Fruit fly (Drosophila melanogaster) whole organism, embryonic: Measurements from ENCODE around the gene rec.

Experiments
- Antp ChIP-seq: fragments of 200-800 bp; sonication (Bioruptor generic); optimal IDR thresholded peaks from 3 replicates; lab custom pipeline; 2016; ENCODE audit warnings: missing biosample characterization, missing genetic modification characterization
- Awh ChIP-seq: fragments of 200-800 bp; sonication (Bioruptor generic); IDR thresholded peaks from 2 replicates; pipeline ENCODE4, ENCODE4 v1.3.6; 2022; ENCODE audit warnings: missing biosample characterization, missing genetic modification characterization
- CG11398 ChIP-seq: fragments of 200-800 bp; sonication (Bioruptor generic); optimal IDR thresholded peaks from 2 replicates; lab custom pipeline; 2016; ENCODE audit warnings: missing biosample characterization, missing genetic modification characterization
- CG12236 ChIP-seq: fragments of 200-800 bp; sonication (Bioruptor generic); optimal IDR thresholded peaks from 2 replicates; lab custom pipeline; 2016; ENCODE audit warnings: missing biosample characterization, missing genetic modification characterization
- CG12299 ChIP-seq: fragments of 200-800 bp; sonication (Bioruptor generic); optimal IDR thresholded peaks from 2 replicates; lab custom pipeline; 2018; ENCODE audit warnings: missing biosample characterization, mild to moderate bottlenecking, missing genetic modification characterization
- CG12391 ChIP-seq: fragments of 200-800 bp; sonication (Bioruptor generic); optimal IDR thresholded peaks from 3 replicates; lab custom pipeline; 2018; ENCODE audit warnings: missing biosample characterization, mild to moderate bottlenecking, missing genetic modification characterization, moderate library complexity
- CG16779 ChIP-seq: fragments of 200-800 bp; sonication (Bioruptor generic); IDR thresholded peaks from 2 replicates; pipeline ENCODE4 v1.3.6; 2022; ENCODE audit warnings: missing biosample characterization, missing genetic modification characterization
- CG18599 ChIP-seq: fragments of 200-800 bp; sonication (Bioruptor generic); optimal IDR thresholded peaks from 3 replicates; lab custom pipeline; 2017; ENCODE audit warnings: missing biosample characterization, missing genetic modification characterization, mild to moderate bottlenecking, moderate library complexity, missing genetic modification reagents
- CG2116 ChIP-seq: fragments of 200-800 bp; sonication (Bioruptor generic); optimal IDR thresholded peaks from 3 replicates; lab custom pipeline; 2018; ENCODE audit warnings: missing biosample characterization, mild to moderate bottlenecking, missing genetic modification characterization
- CG33213 ChIP-seq: fragments of 200-800 bp; sonication (Bioruptor generic); optimal IDR thresholded peaks from 3 replicates; lab custom pipeline; 2016; ENCODE audit warnings: missing biosample characterization, missing genetic modification characterization
- CG4328 ChIP-seq: fragments of 200-800 bp; sonication (Bioruptor generic); optimal IDR thresholded peaks from 3 replicates; lab custom pipeline; 2017; ENCODE audit warnings: missing biosample characterization, missing genetic modification reagents, missing genetic modification characterization
- CG4820 ChIP-seq: fragments of 200-800 bp; sonication (Bioruptor generic); optimal IDR thresholded peaks from 3 replicates; lab custom pipeline; 2016; ENCODE audit warnings: missing biosample characterization, missing genetic modification characterization
- CG6854 ChIP-seq: fragments of 200-800 bp; sonication (Bioruptor generic); optimal IDR thresholded peaks from 3 replicates; lab custom pipeline; 2017; ENCODE audit warnings: missing biosample characterization, mild to moderate bottlenecking, missing genetic modification characterization
- CG7372 ChIP-seq: fragments of 200-800 bp; sonication (Bioruptor generic); IDR thresholded peaks from 2 replicates; pipeline ENCODE4 v1.3.6; 2022; ENCODE audit warnings: missing biosample characterization, missing genetic modification characterization
- CG7987 ChIP-seq: fragments of 200-800 bp; sonication (Bioruptor generic); optimal IDR thresholded peaks from 2 replicates; lab custom pipeline; 2018; ENCODE audit warnings: missing biosample characterization, mild to moderate bottlenecking, missing genetic modification characterization, moderate library complexity
- CG9817 ChIP-seq: fragments of 200-800 bp; sonication (Bioruptor generic); optimal IDR thresholded peaks from 2 replicates; lab custom pipeline; 2018; ENCODE audit warnings: missing biosample characterization, mild to moderate bottlenecking, missing genetic modification characterization, moderate library complexity
- CHES-1-like ChIP-seq: fragments of 200-800 bp; sonication (Bioruptor generic); optimal IDR thresholded peaks from 2 replicates; lab custom pipeline; 2016; ENCODE audit warnings: missing biosample characterization, missing genetic modification characterization
- Camta ChIP-seq: fragments of 200-800 bp; sonication (Bioruptor generic); optimal IDR thresholded peaks from 2 replicates; lab custom pipeline; 2016; ENCODE audit warnings: missing biosample characterization, missing genetic modification characterization
- D ChIP-seq, 2 experiments: fragments of 200-800 bp in 1 of 2; fragments of >200 bp in 1 of 2; sonication (Bioruptor generic) in 1 of 2; optimal IDR thresholded peaks; 2 replicates in 1 of 2; 3 replicates in 1 of 2; lab custom pipeline; 2017; ENCODE audit warnings: mild to moderate bottlenecking in 1 of 2, missing biosample characterization in 1 of 2, missing genetic modification characterization in 1 of 2, missing genetic modification reagents in 1 of 2
- D19A ChIP-seq: fragments of 200-800 bp; optimal IDR thresholded peaks from 3 replicates; lab custom pipeline; 2019; ENCODE audit warnings: missing biosample characterization, mild to moderate bottlenecking, missing genetic modification characterization, moderate library complexity
- Dip3 ChIP-seq: fragments of 200-800 bp; sonication (Bioruptor generic); optimal IDR thresholded peaks from 3 replicates; lab custom pipeline; 2016; ENCODE audit warnings: missing biosample characterization, missing genetic modification characterization
- Fer2 ChIP-seq: fragments of 200-800 bp; sonication (Bioruptor generic); optimal IDR thresholded peaks from 2 replicates; lab custom pipeline; 2018; ENCODE audit warnings: missing biosample characterization, mild to moderate bottlenecking, missing genetic modification characterization, moderate library complexity
- HLH4C ChIP-seq: fragments of 200-800 bp; sonication (Bioruptor generic); IDR thresholded peaks from 3 replicates; pipeline ENCODE4 v1.3.6; 2022; ENCODE audit warnings: missing biosample characterization, missing genetic modification characterization; ENCODE audit not compliant: partially characterized antibody
- HmgZ ChIP-seq: fragments of 200-800 bp; sonication (Bioruptor generic); optimal IDR thresholded peaks from 2 replicates; lab custom pipeline; 2018; ENCODE audit warnings: missing biosample characterization, mild to moderate bottlenecking, missing genetic modification characterization
- Hr51 ChIP-seq, 2 experiments: fragments of 200-800 bp; sonication (Bioruptor generic); optimal IDR thresholded peaks; 2 replicates in 1 of 2; 3 replicates in 1 of 2; lab custom pipeline; 2016 to 2018; ENCODE audit warnings: missing biosample characterization in 2 of 2, missing genetic modification characterization in 2 of 2, mild to moderate bottlenecking in 1 of 2, moderate library complexity in 1 of 2
- Lhr ChIP-seq: fragments of 200-800 bp; sonication (Bioruptor generic); optimal IDR thresholded peaks from 3 replicates; lab custom pipeline; 2017; ENCODE audit warnings: mild to moderate bottlenecking, missing biosample characterization, missing genetic modification reagents, missing genetic modification characterization
- Max ChIP-seq: fragments of 200-800 bp; sonication (Bioruptor generic); optimal IDR thresholded peaks from 2 replicates; lab custom pipeline; 2016; ENCODE audit warnings: missing biosample characterization, mild to moderate bottlenecking, missing genetic modification characterization
- NK7.1 ChIP-seq: fragments of 200-800 bp; sonication (Bioruptor generic); optimal IDR thresholded peaks from 3 replicates; lab custom pipeline; 2016; ENCODE audit warnings: missing biosample characterization, missing genetic modification characterization
- Neu2 ChIP-seq: fragments of 200-800 bp; sonication (Bioruptor generic); optimal IDR thresholded peaks from 3 replicates; lab custom pipeline; 2016; ENCODE audit warnings: missing biosample characterization, missing genetic modification characterization, borderline replicate concordance
- Rfx ChIP-seq: fragments of 200-800 bp; sonication (Bioruptor generic); IDR thresholded peaks from 2 replicates; pipeline ENCODE4 v1.3.6; 2022; ENCODE audit warnings: missing biosample characterization, missing genetic modification characterization
- Trl ChIP-seq, 3 experiments: fragments of >200 bp in 2 of 3; fragments of 200-800 bp in 1 of 3; sonication (Bioruptor generic) in 1 of 3; optimal IDR thresholded peaks; 2 replicates in 1 of 3; 3 replicates in 2 of 3; lab custom pipeline; 2016 to 2017; ENCODE audit warnings: missing biosample characterization in 1 of 3, missing genetic modification characterization in 1 of 3
- ab ChIP-seq: fragments of 200-800 bp; sonication (Bioruptor generic); optimal IDR thresholded peaks from 2 replicates; lab custom pipeline; 2016; ENCODE audit warnings: missing biosample characterization, missing genetic modification characterization
- bcd ChIP-seq: fragments of 200-800 bp; sonication (Bioruptor generic); optimal IDR thresholded peaks from 2 replicates; lab custom pipeline; 2017; ENCODE audit warnings: missing biosample characterization, mild to moderate bottlenecking, missing genetic modification characterization
- br ChIP-seq: fragments of >200 bp; optimal IDR thresholded peaks from 2 replicates; lab custom pipeline; 2017
- eyg ChIP-seq: fragments of 200-800 bp; sonication (Bioruptor generic); optimal IDR thresholded peaks from 3 replicates; lab custom pipeline; 2016; ENCODE audit warnings: missing biosample characterization, missing genetic modification characterization
- fd3F ChIP-seq: fragments of 200-800 bp; sonication (Bioruptor generic); optimal IDR thresholded peaks from 2 replicates; lab custom pipeline; 2018; ENCODE audit warnings: missing biosample characterization, mild to moderate bottlenecking, missing genetic modification characterization, moderate library complexity
- inv ChIP-seq: fragments of 200-800 bp; sonication (Bioruptor generic); IDR thresholded peaks from 2 replicates; pipeline ENCODE4 v1.3.6; 2022; ENCODE audit warnings: missing biosample characterization, missing genetic modification characterization; ENCODE audit not compliant: partially characterized antibody
- knrl ChIP-seq: fragments of 200-800 bp; sonication (Bioruptor generic); IDR thresholded peaks from 3 replicates; pipeline ENCODE4 v1.3.6; 2022; ENCODE audit warnings: missing biosample characterization, missing genetic modification characterization; ENCODE audit not compliant: partially characterized antibody
- pb ChIP-seq: fragments of 200-800 bp; sonication (Bioruptor generic); optimal IDR thresholded peaks from 3 replicates; lab custom pipeline; 2016; ENCODE audit warnings: missing biosample characterization, missing genetic modification characterization
- prd ChIP-seq, 3 experiments: fragments of >200 bp in 2 of 3; fragments of 200-800 bp in 1 of 3; sonication (Bioruptor generic) in 1 of 3; optimal IDR thresholded peaks in 2 of 3; IDR thresholded peaks in 1 of 3; 2 replicates in 2 of 3; 3 replicates in 1 of 3; pipeline versions ENCODE4 v1.3.6 to Lab custom; 2017 to 2022; ENCODE audit warnings: missing biosample characterization in 1 of 3, missing genetic modification characterization in 1 of 3
- repo ChIP-seq: fragments of 200-800 bp; sonication (Bioruptor generic); optimal IDR thresholded peaks from 2 replicates; lab custom pipeline; 2016; ENCODE audit warnings: missing biosample characterization, missing genetic modification characterization
- ro ChIP-seq: fragments of 200-800 bp; sonication (Bioruptor generic); IDR thresholded peaks from 2 replicates; pipeline ENCODE4 v1.3.6; 2022; ENCODE audit warnings: missing biosample characterization, missing genetic modification characterization
- sima ChIP-seq: fragments of 200-800 bp; sonication (Bioruptor generic); optimal IDR thresholded peaks from 2 replicates; lab custom pipeline; 2016; ENCODE audit warnings: missing biosample characterization, missing genetic modification characterization
- slp2 ChIP-seq: fragments of 200-800 bp; sonication (Bioruptor generic); optimal IDR thresholded peaks from 2 replicates; lab custom pipeline; 2016; ENCODE audit warnings: missing biosample characterization, missing genetic modification characterization
- stc ChIP-seq: fragments of 200-800 bp; sonication (Bioruptor generic); IDR thresholded peaks from 2 replicates; pipeline ENCODE4 v1.3.6; 2022; ENCODE audit warnings: missing biosample characterization, missing genetic modification characterization
- tgo ChIP-seq: fragments of 200-800 bp; sonication (Bioruptor generic); IDR thresholded peaks from 3 replicates; pipeline ENCODE4 v1.3.6; 2022; ENCODE audit warnings: missing biosample characterization, missing genetic modification characterization
- tin ChIP-seq: fragments of 200-800 bp; sonication (Bioruptor generic); optimal IDR thresholded peaks from 3 replicates; lab custom pipeline; 2016; ENCODE audit warnings: missing biosample characterization, missing genetic modification characterization
- zen2 ChIP-seq: fragments of 200-800 bp; sonication (Bioruptor generic); IDR thresholded peaks from 3 replicates; pipeline ENCODE4 v1.3.6; 2022; ENCODE audit warnings: missing biosample characterization, missing genetic modification characterization; ENCODE audit not compliant: partially characterized antibody
- zfh2 ChIP-seq: fragments of 200-800 bp; sonication (Bioruptor generic); optimal IDR thresholded peaks from 2 replicates; lab custom pipeline; 2016; ENCODE audit warnings: missing biosample characterization, missing genetic modification characterization

rec gene

DNA sequence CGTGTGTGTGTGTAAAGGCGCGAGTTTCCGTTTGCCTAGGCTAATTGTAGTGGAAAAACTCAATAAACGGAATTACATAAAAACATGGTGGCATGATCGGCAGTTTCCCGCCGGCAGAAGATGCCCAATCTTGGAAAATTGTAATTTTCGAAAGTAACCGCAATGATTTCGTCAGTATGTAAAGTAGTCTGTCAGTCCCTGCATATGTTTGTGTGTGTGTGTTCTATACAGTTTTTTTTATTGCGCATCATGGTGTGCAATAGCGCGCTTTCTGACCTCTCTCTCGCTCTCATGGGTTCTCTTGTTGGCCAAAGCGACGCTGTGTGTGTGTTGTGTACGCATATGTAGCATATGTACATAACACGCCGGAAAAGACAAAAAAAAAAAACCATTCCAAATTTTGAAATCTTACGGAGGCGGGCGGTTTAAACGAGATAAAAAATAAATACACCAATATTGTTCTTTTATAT is 38.1 kb downstream of the rec start (continued):
- TF ChIP-seq Trl (optimal IDR thresholded peaks at IDR 0.05; lab: Kevin White, UChicago) (peak in 1 of 2 experiments; percentile 31), Trl (GFP tag; optimal IDR thresholded peaks at IDR 0.05; lab: Kevin White, UChicago) (peak; percentile 57), CG11398 (GFP tag; lab: Kevin White, UChicago) (peak; percentile 39), ab (GFP tag; lab: Kevin White, UChicago) (no peak), CG12391 (tag; lab: Kevin White, UChicago) (no peak), ro (GFP tag; lab: Robert Waterston, UW) (no peak), CG16779 (GFP tag; lab: Robert Waterston, UW) (no peak), Camta (no peak), Antp (no peak), Dip3 (GFP tag; lab: Kevin White, UChicago) (no peak), fd3F (GFP tag; lab: Kevin White, UChicago) (peak; percentile 13), CG7372 (no peak), zen2 (GFP tag; lab: Robert Waterston, UW) (no peak), stc (GFP tag; lab: Robert Waterston, UW) (peak; percentile 19; the same call in 1 of the 2 replicates), CG6854 (no peak), eyg (peak; percentile 22), Rfx (GFP tag; lab: Robert Waterston, UW) (peak; percentile 68), Max (peak; percentile 50), knrl (GFP tag; lab: Robert Waterston, UW) (no peak), CG12236 (GFP tag; lab: Kevin White, UChicago) (peak; percentile 33), Awh (peak; percentile 74), zfh2 (GFP tag; lab: Kevin White, UChicago) (peak; percentile 11), bcd (GFP tag; lab: Kevin White, UChicago) (peak; percentile 14), CG7987 (GFP tag; lab: Kevin White, UChicago) (peak; percentile 61), pb (GFP tag; lab: Kevin White, UChicago) (no peak), Hr51 (GFP tag; optimal IDR thresholded peaks at IDR 0.05; lab: Kevin White, UChicago) (no peak), D (optimal IDR thresholded peaks at IDR 0.05; lab: Kevin White, UChicago) (no peak), D (GFP tag; optimal IDR thresholded peaks at IDR 0.05; lab: Kevin White, UChicago) (peak; percentile 5), CG33213 (GFP tag; lab: Kevin White, UChicago) (peak; percentile 66), CG4328 (GFP tag; lab: Kevin White, UChicago) (peak; percentile 55), tgo (GFP tag; lab: Robert Waterston, UW) (no peak), prd (optimal IDR thresholded peaks at IDR 0.05; lab: Kevin White, UChicago) (no peak), prd (GFP tag; IDR thresholded peaks at IDR 0.05; lab: Robert Waterston, UW) (0 out of 3 replicates have a peak, but pooled peaks have one; percentile 14), Fer2 (peak; percentile 23), CHES-1-like (peak; percentile 67), CG4820 (peak; percentile 11), br (no peak), tin (GFP tag; lab: Kevin White, UChicago) (no peak), D19A (tag; lab: Kevin White, UChicago) (no peak), Lhr (GFP tag; lab: Kevin White, UChicago) (peak; percentile 39), HmgZ (peak; percentile 45), repo (no peak), CG18599 (GFP tag; lab: Kevin White, UChicago) (peak; percentile 64), CG2116 (GFP tag; lab: Kevin White, UChicago) (peak; percentile 46), inv (GFP tag; lab: Robert Waterston, UW) (no peak), sima (no peak), NK7.1 (GFP tag; lab: Kevin White, UChicago) (peak; percentile 15), slp2 (GFP tag; lab: Kevin White, UChicago) (peak; percentile 12), Neu2 (GFP tag; lab: Kevin White, UChicago) (no peak), HLH4C (GFP tag; lab: Robert Waterston, UW) (no peak), CG12299 (peak; percentile 20), CG9817 (tag; lab: Kevin White, UChicago) (peak; percentile 30)
